Worm (Caenorhabditis elegans) whole organism, L4 larva: ENCODE data around the gene cka-1.

Experiments
- nhr-102 ChIP-seq: sonication (generic microtip); optimal IDR thresholded peaks from 2 replicates; lab custom pipeline; 2016; ENCODE audit warnings: mild to moderate bottlenecking, missing genetic modification characterization, moderate library complexity, missing compliant biosample characterization
- nhr-25 ChIP-seq: sonication (generic microtip); optimal IDR thresholded peaks from 2 replicates; lab custom pipeline; 2017; ENCODE audit warnings: missing genetic modification characterization, mild to moderate bottlenecking, missing compliant biosample characterization, antibody characterized with exemption, moderate library complexity, borderline replicate concordance; ENCODE audit not compliant: insufficient read depth
- pha-4 ChIP-seq, 2 experiments: fragments of 150-350 bp in 1 of 2; fragments of 200-800 bp in 1 of 2; sonication (Bioruptor generic) in 1 of 2; IDR thresholded peaks in 1 of 2; optimal IDR thresholded peaks in 1 of 2; 2 replicates each; pipeline versions ENCODE4 v1.3.6 to Lab custom; 2014 to 2022; ENCODE audit warnings: missing genetic modification characterization in 2 of 2, missing genetic modification reagents in 2 of 2, missing biosample characterization in 1 of 2, missing compliant biosample characterization in 1 of 2
- rbr-2 ChIP-seq: sonication (generic microtip); optimal IDR thresholded peaks from 2 replicates; lab custom pipeline; 2016; ENCODE audit warnings: missing genotype, missing genetic modification characterization, missing compliant biosample characterization
- tra-1 ChIP-seq: fragments of 200-800 bp; sonication (Bioruptor generic); IDR thresholded peaks from 2 replicates; pipeline ENCODE4 v1.3.6; 2022; ENCODE audit warnings: missing genetic modification reagents, missing genetic modification characterization, missing compliant biosample characterization
- ztf-11 ChIP-seq: fragments of 150-350 bp; optimal IDR thresholded peaks from 2 replicates; lab custom pipeline; 2014; ENCODE audit warnings: missing biosample characterization, missing genetic modification characterization

DNA sequence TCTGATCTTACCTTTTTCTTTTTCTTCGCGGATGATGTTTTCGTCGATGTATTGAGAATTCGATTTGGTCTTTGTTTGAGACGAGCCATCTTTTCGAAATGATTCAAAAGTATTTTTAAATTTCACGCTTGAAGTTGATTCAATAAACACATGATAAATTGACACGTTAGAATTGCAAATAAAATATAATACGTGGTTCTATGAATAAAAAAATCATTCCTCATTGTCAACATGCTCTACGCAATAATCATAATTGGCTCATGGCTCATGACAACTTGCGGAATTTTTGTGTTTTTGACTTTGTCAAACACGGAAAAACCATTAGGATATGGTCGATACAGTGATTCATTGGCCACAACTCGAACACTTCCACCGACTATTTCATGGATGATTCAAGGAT lies 54.0 kb downstream of the cka-1 start, which contains the start of the genes htas-1 and ZK1251.3:
- TF ChIP-seq pha-4 (GFP tag; IDR thresholded peaks at IDR 0.05; lab: Robert Waterston, UW), result no peak
- no peak for TF ChIP-seq pha-4 (tag; optimal IDR thresholded peaks at IDR 0.05; lab: Kevin White, UChicago)
- TF ChIP-seq rbr-2 (tag; lab: Kevin White, UChicago), result no peak
- no peak for TF ChIP-seq ztf-11 (tag; lab: Kevin White, UChicago)
- TF ChIP-seq nhr-25 (tag; lab: Kevin White, UChicago), result no peak
- no peak for TF ChIP-seq nhr-102
- TF ChIP-seq tra-1, result no peak
